Fruit fly (Drosophila melanogaster) whole organism, wandering third instar larva: ENCODE data around the gene Atg8a.

Experiments
- CG32264 ChIP-seq: fragments of 200-800 bp; sonication (Bioruptor generic); optimal IDR thresholded peaks from 2 replicates; lab custom pipeline; 2016; ENCODE audit warnings: missing biosample characterization, missing genetic modification characterization
- CG9705 ChIP-seq: fragments of 200-800 bp; sonication (Bioruptor generic); optimal IDR thresholded peaks from 2 replicates; lab custom pipeline; 2018; ENCODE audit warnings: missing biosample characterization, mild to moderate bottlenecking, missing genetic modification characterization
- CrebA ChIP-seq: fragments of 200-800 bp; sonication (Bioruptor generic); optimal IDR thresholded peaks from 2 replicates; lab custom pipeline; 2016; ENCODE audit warnings: missing biosample characterization, mild to moderate bottlenecking, missing genetic modification characterization, borderline replicate concordance
- HLH106 ChIP-seq: fragments of 200-800 bp; optimal IDR thresholded peaks from 3 replicates; lab custom pipeline; 2019; ENCODE audit warnings: missing biosample characterization, mild to moderate bottlenecking, missing genetic modification characterization, moderate library complexity
- Hnf4 ChIP-seq: fragments of 200-800 bp; sonication (Bioruptor generic); optimal IDR thresholded peaks from 2 replicates; lab custom pipeline; 2016; ENCODE audit warnings: missing biosample characterization, mild to moderate bottlenecking, missing genetic modification characterization
- Hr78 ChIP-seq: fragments of >200 bp; optimal IDR thresholded peaks from 2 replicates; lab custom pipeline; 2017; ENCODE audit warnings: missing biosample characterization, missing genetic modification characterization
- Jra ChIP-seq: sonication (Bioruptor generic); optimal IDR thresholded peaks from 2 replicates; lab custom pipeline; 2016; ENCODE audit warnings: missing biosample characterization, missing genetic modification characterization
- Mio ChIP-seq: sonication (Bioruptor generic); optimal IDR thresholded peaks from 2 replicates; lab custom pipeline; 2016; ENCODE audit warnings: missing biosample characterization, missing genetic modification characterization
- Myc ChIP-seq: fragments of >200 bp; optimal IDR thresholded peaks from 2 replicates; lab custom pipeline; 2017
- OdsH ChIP-seq: fragments of 200-800 bp; sonication (Bioruptor generic); optimal IDR thresholded peaks from 2 replicates; lab custom pipeline; 2016; ENCODE audit warnings: missing biosample characterization, mild to moderate bottlenecking, missing genetic modification characterization
- Rel ChIP-seq, 2 experiments: fragments of 200-800 bp; sonication (Bioruptor generic) in 1 of 2; optimal IDR thresholded peaks; 2 replicates in 1 of 2; 3 replicates in 1 of 2; lab custom pipeline; 2016 to 2019; ENCODE audit warnings: mild to moderate bottlenecking in 2 of 2, missing biosample characterization in 2 of 2, missing genetic modification characterization in 2 of 2, moderate library complexity in 1 of 2
- Sp1 ChIP-seq: fragments of 200-800 bp; sonication (Bioruptor generic); optimal IDR thresholded peaks from 3 replicates; lab custom pipeline; 2019; ENCODE audit warnings: missing biosample characterization, mild to moderate bottlenecking, missing genetic modification characterization, moderate library complexity
- Vsx2 ChIP-seq: fragments of 200-300, 225-300 bp; sonication (Bioruptor generic); optimal IDR thresholded peaks from 2 replicates; lab custom pipeline; 2018; ENCODE audit warnings: missing biosample characterization, missing genetic modification characterization; ENCODE audit not compliant: partially characterized antibody
- br ChIP-seq: fragments of 200-800 bp; sonication (Bioruptor generic); optimal IDR thresholded peaks from 2 replicates; lab custom pipeline; 2016; ENCODE audit warnings: missing biosample characterization, missing genetic modification characterization
- brk ChIP-seq: fragments of 200-800 bp; sonication (Bioruptor generic); optimal IDR thresholded peaks from 2 replicates; lab custom pipeline; 2016; ENCODE audit warnings: missing biosample characterization, mild to moderate bottlenecking, missing genetic modification characterization
- dl ChIP-seq, 2 experiments: fragments of 175-275, 200-275 bp in 1 of 2; fragments of 200-275 bp in 1 of 2; sonication (Bioruptor generic); optimal IDR thresholded peaks; lab custom pipeline; 2018; ENCODE audit warnings: mild to moderate bottlenecking in 2 of 2, missing biosample characterization in 2 of 2, missing genetic modification characterization in 2 of 2, moderate library complexity in 2 of 2; ENCODE audit not compliant: partially characterized antibody in 2 of 2, insufficient read depth in 1 of 2
- dmrt93B ChIP-seq: fragments of 200-800 bp; sonication (Bioruptor generic); optimal IDR thresholded peaks from 2 replicates; lab custom pipeline; 2018; ENCODE audit warnings: missing biosample characterization, mild to moderate bottlenecking, missing genetic modification characterization
- dsf ChIP-seq: sonication (Bioruptor generic); optimal IDR thresholded peaks from 2 replicates; lab custom pipeline; 2016; ENCODE audit warnings: missing biosample characterization, missing genetic modification characterization, borderline replicate concordance
- ey ChIP-seq: fragments of 200-800 bp; sonication (Bioruptor generic); optimal IDR thresholded peaks from 2 replicates; lab custom pipeline; 2016; ENCODE audit warnings: missing biosample characterization, missing genetic modification characterization
- foxo ChIP-seq, 2 experiments: fragments of 200-800 bp; sonication (Bioruptor generic); optimal IDR thresholded peaks; 2 replicates in 1 of 2; 3 replicates in 1 of 2; lab custom pipeline; 2016 to 2017; ENCODE audit warnings: missing biosample characterization in 2 of 2, missing genetic modification characterization in 2 of 2
- fru ChIP-seq: fragments of 200-800 bp; sonication (Bioruptor generic); optimal IDR thresholded peaks from 3 replicates; lab custom pipeline; 2016; ENCODE audit warnings: missing biosample characterization, mild to moderate bottlenecking, missing genetic modification characterization
- h ChIP-seq: fragments of 200-800 bp; sonication (Bioruptor generic); optimal IDR thresholded peaks from 3 replicates; lab custom pipeline; 2016; ENCODE audit warnings: missing biosample characterization, mild to moderate bottlenecking, missing genetic modification characterization
- lola ChIP-seq: fragments of >200 bp; optimal IDR thresholded peaks from 2 replicates; lab custom pipeline; 2017; ENCODE audit warnings: missing biosample characterization, missing genetic modification characterization
- pan ChIP-seq: fragments of >200 bp; optimal IDR thresholded peaks from 2 replicates; lab custom pipeline; 2017
- psq ChIP-seq: fragments of 200-800 bp; sonication (Bioruptor generic); optimal IDR thresholded peaks from 3 replicates; lab custom pipeline; 2017; ENCODE audit warnings: missing biosample characterization, mild to moderate bottlenecking, missing genetic modification characterization, moderate library complexity
- rgr ChIP-seq: fragments of 200-800 bp; sonication (Bioruptor generic); optimal IDR thresholded peaks from 3 replicates; lab custom pipeline; 2016; ENCODE audit warnings: missing biosample characterization, mild to moderate bottlenecking, missing genetic modification characterization
- sage ChIP-seq: fragments of 200-800 bp; sonication (Bioruptor generic); optimal IDR thresholded peaks from 2 replicates; lab custom pipeline; 2016; ENCODE audit warnings: missing biosample characterization, mild to moderate bottlenecking, missing genetic modification characterization
- sv ChIP-seq: fragments of 200-800 bp; sonication (Bioruptor generic); optimal IDR thresholded peaks from 3 replicates; lab custom pipeline; 2016; ENCODE audit warnings: missing biosample characterization, missing genetic modification characterization
- tai ChIP-seq: sonication (Bioruptor generic); optimal IDR thresholded peaks from 2 replicates; lab custom pipeline; 2016; ENCODE audit warnings: missing biosample characterization, missing genetic modification characterization
- usp ChIP-seq: fragments of >200 bp; optimal IDR thresholded peaks from 2 replicates; lab custom pipeline; 2017; ENCODE audit warnings: missing biosample characterization, missing genetic modification characterization
- woc ChIP-seq: sonication (Bioruptor generic); optimal IDR thresholded peaks from 2 replicates; lab custom pipeline; 2016; ENCODE audit warnings: missing biosample characterization, mild to moderate bottlenecking, missing genetic modification characterization

The Atg8a gene

dm6 chrX:10738151-10738430, 30.0 kb downstream of the Atg8a start:
- TF ChIP-seq CrebA (GFP tag; lab: Kevin White, UChicago) (no peak), Mio (GFP tag; lab: Kevin White, UChicago) (no peak), dl (GFP tag; optimal IDR thresholded peaks at IDR 0.05; lab: Kevin White, UChicago; ENCODE audit: insufficient read depth in 1 of 2, partially characterized antibody in 2 of 2) (no peak), OdsH (GFP tag; lab: Kevin White, UChicago) (no peak), rgr (GFP tag; lab: Kevin White, UChicago) (no peak), tai (GFP tag; lab: Kevin White, UChicago) (no peak), woc (no peak), CG32264 (GFP tag; lab: Kevin White, UChicago) (no peak), ey (GFP tag; lab: Kevin White, UChicago) (no peak), sage (no peak), br (GFP tag; lab: Kevin White, UChicago) (no peak), usp (GFP tag; lab: Kevin White, UChicago) (no peak), lola (GFP tag; lab: Kevin White, UChicago) (no peak), pan (lab: Kevin White, UChicago) (no peak), dsf (no peak), Sp1 (GFP tag; lab: Kevin White, UChicago) (no peak)

dm6 chrX:10737422-10738150, 30.6 kb downstream of the Atg8a start:
- TF ChIP-seq ey (GFP tag; lab: Kevin White, UChicago): peak; percentile 56
- peak; percentile 25 for TF ChIP-seq woc
- peak; percentile 53 for TF ChIP-seq h (GFP tag; lab: Kevin White, UChicago)
- peak; percentile 65 for TF ChIP-seq Sp1 (GFP tag; lab: Kevin White, UChicago)
- peak; percentile 28 for TF ChIP-seq dmrt93B (GFP tag; lab: Kevin White, UChicago)
- peak; percentile 62 for TF ChIP-seq HLH106 (tag; lab: Kevin White, UChicago)
- TF ChIP-seq sv (GFP tag; lab: Kevin White, UChicago): peak; percentile 73
- no peak for TF ChIP-seq lola (GFP tag; lab: Kevin White, UChicago)
- peak; percentile 51 for TF ChIP-seq rgr (GFP tag; lab: Kevin White, UChicago)
- TF ChIP-seq psq (GFP tag; lab: Kevin White, UChicago): peak; percentile 30
- TF ChIP-seq fru: peak; percentile 68
- no peak for TF ChIP-seq Myc (lab: Kevin White, UChicago)
- no peak for TF ChIP-seq CG9705 (GFP tag; lab: Kevin White, UChicago)
- no peak for TF ChIP-seq dsf
- TF ChIP-seq OdsH (GFP tag; lab: Kevin White, UChicago): peak; percentile 8
- TF ChIP-seq br (GFP tag; lab: Kevin White, UChicago): peak; percentile 58
- TF ChIP-seq foxo (GFP tag; optimal IDR thresholded peaks at IDR 0.05; lab: Kevin White, UChicago): peak in 1 of 2 experiments; percentile 58

- TF ChIP-seq woc (no peak), Rel (GFP tag; optimal IDR thresholded peaks at IDR 0.05; lab: Kevin White, UChicago) (no peak), Rel (tag; optimal IDR thresholded peaks at IDR 0.05; lab: Kevin White, UChicago) (peak; percentile 5), rgr (GFP tag; lab: Kevin White, UChicago) (no peak), psq (GFP tag; lab: Kevin White, UChicago) (peak; percentile 23), lola (GFP tag; lab: Kevin White, UChicago) (no peak), fru (peak; percentile 19), foxo (GFP tag; optimal IDR thresholded peaks at IDR 0.05; lab: Kevin White, UChicago) (peak in 1 of 2 experiments; percentile 26)
Observed at dm6 chrX:10735682-10736353, 32.3 kb downstream of the Atg8a start.

- TF ChIP-seq h (GFP tag; lab: Kevin White, UChicago) (no peak), ey (GFP tag; lab: Kevin White, UChicago) (no peak), dsf (no peak), CG32264 (GFP tag; lab: Kevin White, UChicago) (no peak), lola (GFP tag; lab: Kevin White, UChicago) (no peak), foxo (GFP tag; optimal IDR thresholded peaks at IDR 0.05; lab: Kevin White, UChicago) (no peak), dmrt93B (GFP tag; lab: Kevin White, UChicago) (no peak), sage (no peak), Vsx2 (GFP tag; lab: Kevin White, UChicago) (no peak), Jra (no peak), brk (GFP tag; lab: Kevin White, UChicago) (no peak), CG9705 (GFP tag; lab: Kevin White, UChicago) (no peak), dl (GFP tag; optimal IDR thresholded peaks at IDR 0.05; lab: Kevin White, UChicago; ENCODE audit: insufficient read depth in 1 of 2, partially characterized antibody in 2 of 2) (no peak), rgr (GFP tag; lab: Kevin White, UChicago) (no peak), Hnf4 (GFP tag; lab: Kevin White, UChicago) (no peak), Sp1 (GFP tag; lab: Kevin White, UChicago) (no peak), pan (lab: Kevin White, UChicago) (no peak), Hr78 (no peak), br (GFP tag; lab: Kevin White, UChicago) (no peak), woc (no peak)
Observed at dm6 chrX:10734763-10735681, 33.1 kb downstream of the Atg8a start.
